Fruit fly (Drosophila melanogaster): Measurements from ENCODE around the gene DopEcR.

- TF ChIP-seq psq (optimal IDR thresholded peaks at IDR 0.05) (no peak), usp (GFP tag; optimal IDR thresholded peaks at IDR 0.05) (no peak)
These were observed 21.1 kb upstream of the DopEcR start for dm6 chr3L:4401241-4401640.
